Worm (Caenorhabditis elegans) whole organism, L1 larva: Measurements from ENCODE around the gene bcs-1.
A peak's percentile ranks its signal among the peaks of the same experiment; 100 is the strongest.

Source experiments
- C04F5.9 ChIP-seq: sonication (generic microtip); optimal IDR thresholded peaks from 2 replicates; lab custom pipeline; 2016; ENCODE audit warnings: missing genetic modification characterization, missing compliant biosample characterization
- C16A3.4 ChIP-seq: fragments of 150-350 bp; optimal IDR thresholded peaks from 2 replicates; lab custom pipeline; 2014; ENCODE audit warnings: missing biosample characterization, missing genetic modification characterization
- F16B12.6 ChIP-seq: fragments of 150-350 bp; optimal IDR thresholded peaks from 2 replicates; lab custom pipeline; 2014; ENCODE audit warnings: missing biosample characterization, missing genetic modification characterization
- ama-1 ChIP-seq: fragments of 150-350 bp; optimal IDR thresholded peaks from 2 replicates; lab custom pipeline; 2014
- blmp-1 ChIP-seq: fragments of 150-350 bp; optimal IDR thresholded peaks from 2 replicates; lab custom pipeline; 2014; ENCODE audit warnings: missing biosample characterization, missing genetic modification characterization
- ceh-90 ChIP-seq: sonication (generic microtip); optimal IDR thresholded peaks from 2 replicates; lab custom pipeline; 2016; ENCODE audit warnings: missing genetic modification characterization, missing compliant biosample characterization
- ces-1 ChIP-seq: fragments of 150-350 bp; optimal IDR thresholded peaks from 2 replicates; lab custom pipeline; 2014; ENCODE audit warnings: missing biosample characterization, missing genetic modification reagents, missing genetic modification characterization
- dpl-1 ChIP-seq, 3 experiments: fragments of 150-350 bp in 2 of 3; sonication (generic microtip) in 1 of 3; optimal IDR thresholded peaks; 2 replicates each; lab custom pipeline; 2014 to 2017; ENCODE audit warnings: missing biosample characterization in 3 of 3, missing genetic modification characterization in 3 of 3, missing genetic modification reagents in 3 of 3
- efl-1 ChIP-seq, 4 experiments: fragments of 150-350 bp; optimal IDR thresholded peaks in 3 of 4; peaks in 1 of 4; 1 replicate in 1 of 4; 2 replicates in 3 of 4; lab custom pipeline; 2014; ENCODE audit warnings: missing biosample characterization in 2 of 4, missing genetic modification characterization in 2 of 4, missing genetic modification reagents in 2 of 4
- elt-2 ChIP-seq: sonication (generic microtip); optimal IDR thresholded peaks from 2 replicates; lab custom pipeline; 2016; ENCODE audit warnings: missing genetic modification characterization, mild to moderate bottlenecking, inconsistent platforms, missing compliant biosample characterization, missing genetic modification reagents
- ets-5 ChIP-seq: fragments of 200-800 bp; sonication (Bioruptor generic); IDR thresholded peaks from 2 replicates; pipeline ENCODE4 v1.3.6; 2022; ENCODE audit warnings: missing genetic modification characterization, missing compliant biosample characterization
- fkh-4 ChIP-seq: sonication (generic microtip); optimal IDR thresholded peaks from 2 replicates; lab custom pipeline; 2016; ENCODE audit warnings: missing compliant biosample characterization, missing genetic modification characterization, borderline replicate concordance
- fkh-8 ChIP-seq: sonication (generic microtip); optimal IDR thresholded peaks from 2 replicates; lab custom pipeline; 2016; ENCODE audit warnings: mild to moderate bottlenecking, missing genetic modification characterization, missing compliant biosample characterization
- hlh-4 ChIP-seq: sonication (generic microtip); optimal IDR thresholded peaks from 2 replicates; lab custom pipeline; 2016; ENCODE audit warnings: mild to moderate bottlenecking, missing genetic modification characterization, missing compliant biosample characterization
- irx-1 ChIP-seq: sonication (generic microtip); optimal IDR thresholded peaks from 2 replicates; lab custom pipeline; 2016; ENCODE audit warnings: missing genetic modification characterization, missing compliant biosample characterization
- jun-1 ChIP-seq: fragments of 150-350 bp; optimal IDR thresholded peaks from 2 replicates; lab custom pipeline; 2014; ENCODE audit warnings: missing biosample characterization, missing genetic modification reagents, missing genetic modification characterization
- lin-13 ChIP-seq: fragments of 150-350 bp; optimal IDR thresholded peaks from 2 replicates; lab custom pipeline; 2014; ENCODE audit warnings: missing biosample characterization, missing genetic modification reagents, missing genetic modification characterization
- lin-35 ChIP-seq, 2 experiments: fragments of 150-350 bp; optimal IDR thresholded peaks; 2 replicates each; lab custom pipeline; 2014; ENCODE audit warnings: missing biosample characterization in 2 of 2, missing genetic modification characterization in 2 of 2, missing genetic modification reagents in 2 of 2
- lsy-2 ChIP-seq, 2 experiments: fragments of 150-350 bp; optimal IDR thresholded peaks; 2 replicates each; lab custom pipeline; 2014; ENCODE audit warnings: missing biosample characterization in 2 of 2, missing genetic modification characterization in 2 of 2
- mab-9 ChIP-seq: fragments of 200-800 bp; sonication (Bioruptor generic); IDR thresholded peaks from 2 replicates; pipeline ENCODE4 v1.3.6; 2022; ENCODE audit warnings: missing genetic modification reagents, missing genetic modification characterization, missing compliant biosample characterization
- nhr-19 ChIP-seq: fragments of 200-800 bp; sonication (Bioruptor generic); conservative IDR thresholded peaks from 2 replicates; pipeline ENCODE4 v1.3.6; 2022; ENCODE audit warnings: missing genetic modification characterization, missing compliant biosample characterization
- nhr-71 ChIP-seq: sonication (generic microtip); optimal IDR thresholded peaks from 2 replicates; lab custom pipeline; 2016; ENCODE audit warnings: mild to moderate bottlenecking, missing genetic modification characterization, moderate library complexity, missing compliant biosample characterization
- nhr-77 ChIP-seq: fragments of 150-350 bp; optimal IDR thresholded peaks from 2 replicates; lab custom pipeline; 2014; ENCODE audit warnings: missing biosample characterization, missing genetic modification characterization
- nhr-85 ChIP-seq: sonication (generic microtip); peaks from one replicate; lab custom pipeline; 2016; ENCODE audit warnings: missing genetic modification characterization, inconsistent platforms, missing compliant biosample characterization
- nhr-90 ChIP-seq: sonication (generic microtip); optimal IDR thresholded peaks from 2 replicates; lab custom pipeline; 2016; ENCODE audit warnings: mild to moderate bottlenecking, missing genetic modification characterization, missing compliant biosample characterization; ENCODE audit not compliant: poor library complexity
- pqm-1 ChIP-seq: sonication (generic microtip); optimal IDR thresholded peaks from 3 replicates; lab custom pipeline; 2017; ENCODE audit warnings: missing biosample characterization, missing genetic modification characterization
- skn-1 ChIP-seq: fragments of 150-350 bp; optimal IDR thresholded peaks from 2 replicates; lab custom pipeline; 2014; ENCODE audit warnings: missing biosample characterization, missing genetic modification characterization
- snu-23 ChIP-seq: sonication (generic microtip); optimal IDR thresholded peaks from 2 replicates; lab custom pipeline; 2016; ENCODE audit warnings: missing genetic modification characterization, missing compliant biosample characterization
- tbx-2 ChIP-seq: sonication (generic microtip); optimal IDR thresholded peaks from 2 replicates; lab custom pipeline; 2016; ENCODE audit warnings: missing genetic modification characterization, missing compliant biosample characterization
- tlp-1 ChIP-seq: fragments of 150-350 bp; optimal IDR thresholded peaks from 2 replicates; lab custom pipeline; 2014; ENCODE audit warnings: missing biosample characterization, missing genetic modification characterization
- xbp-1 ChIP-seq: sonication (generic microtip); optimal IDR thresholded peaks from 2 replicates; lab custom pipeline; 2016; ENCODE audit warnings: missing genetic modification characterization, missing compliant biosample characterization
- zag-1 ChIP-seq: fragments of 150-350 bp; optimal IDR thresholded peaks from 2 replicates; lab custom pipeline; 2014; ENCODE audit warnings: missing biosample characterization, missing genetic modification characterization
- zip-4 ChIP-seq: fragments of 200-800 bp; sonication (Bioruptor generic); optimal IDR thresholded peaks from 2 replicates; lab custom pipeline; 2018; ENCODE audit warnings: mild to moderate bottlenecking, missing genetic modification characterization, moderate library complexity, missing compliant biosample characterization

bcs-1 gene

ce11 chrII:8561227-8561626 is 9.7 kb upstream of the bcs-1 start, which contains the start of gene iff-2 (continued):
- TF ChIP-seq nhr-77: peak; percentile 100

- TF ChIP-seq ceh-90 (tag; lab: Kevin White, UChicago) (no peak), ces-1 (GFP tag; lab: Kevin White, UChicago) (no peak), nhr-85 (tag; lab: Kevin White, UChicago) (peak; percentile 25)
Observed at ce11 chrII:8562002-8562401, 8.9 kb upstream of the bcs-1 start, which contains the start of gene F54C9.14. Gene F54C9.14, plus strand, starts transcription at chrII:8562302.

ce11 chrII:8566039-8566438 is 4.8 kb upstream of the bcs-1 start, which contains the start of gene stc-1:
Gene stc-1, minus strand, starts transcription at chrII:8566139.
- no peak for TF ChIP-seq hlh-4
- TF ChIP-seq tbx-2 (tag; lab: Kevin White, UChicago): no peak
- TF ChIP-seq ama-1 (lab: Kevin White, UChicago): peak; percentile 23
- TF ChIP-seq lsy-2 (tag; optimal IDR thresholded peaks at IDR 0.05; lab: Kevin White, UChicago): peak; percentile 6 to 69
- peak; percentile 78 for TF ChIP-seq xbp-1 (tag; lab: Kevin White, UChicago)
- peak; percentile 7 for TF ChIP-seq nhr-90 (tag; lab: Kevin White, UChicago)
- peak; percentile 18 for TF ChIP-seq snu-23 (GFP tag; lab: Kevin White, UChicago)
- peak in 1 of 2 experiments; percentile 82 for TF ChIP-seq efl-1 (optimal IDR thresholded peaks at IDR 0.05; lab: Kevin White, UChicago)
- peak; percentile 86 to 98 for TF ChIP-seq efl-1 (GFP tag; optimal IDR thresholded peaks at IDR 0.05 in 1 of 2; lab: Kevin White, UChicago)
- no peak for TF ChIP-seq zip-4
- no peak for TF ChIP-seq fkh-4 (tag; lab: Kevin White, UChicago)
- TF ChIP-seq F16B12.6 (tag; lab: Kevin White, UChicago): peak; percentile 26
- TF ChIP-seq blmp-1 (tag; lab: Kevin White, UChicago): peak; percentile 34
- peak; percentile 30 for TF ChIP-seq skn-1 (tag; lab: Kevin White, UChicago)
- no peak for TF ChIP-seq C04F5.9 (tag; lab: Kevin White, UChicago)
- peak; percentile 27 for TF ChIP-seq lin-13
- TF ChIP-seq nhr-71: peak; percentile 29
- TF ChIP-seq fkh-8: no peak
- TF ChIP-seq elt-2 (tag; lab: Kevin White, UChicago): peak; percentile 30
- no peak for TF ChIP-seq zag-1 (tag; lab: Kevin White, UChicago)
- no peak for TF ChIP-seq C16A3.4 (tag; lab: Kevin White, UChicago)
- no peak for TF ChIP-seq irx-1 (tag; lab: Kevin White, UChicago)
- peak; percentile 35 for TF ChIP-seq nhr-85 (tag; lab: Kevin White, UChicago)
- TF ChIP-seq lin-35 (GFP tag; optimal IDR thresholded peaks at IDR 0.05; lab: Kevin White, UChicago): peak; percentile 67 to 94
- no peak for TF ChIP-seq nhr-19
- no peak for TF ChIP-seq nhr-77
- no peak for TF ChIP-seq ets-5 (GFP tag; lab: Robert Waterston, UW)
- peak; percentile 65 to 86 (median 79) for TF ChIP-seq dpl-1 (GFP tag; optimal IDR thresholded peaks at IDR 0.05; lab: Kevin White, UChicago)

ce11 chrII:8566806-8567266 is 4.0 kb upstream of the bcs-1 start, which contains the start of gene F54C9.3:
Gene F54C9.3, minus strand, starts transcription at chrII:8566856.
- TF ChIP-seq ama-1 (lab: Kevin White, UChicago) (peak; percentile 1), pqm-1 (tag; lab: Kevin White, UChicago) (peak; percentile 57), tlp-1 (peak; percentile 16), lsy-2 (tag; optimal IDR thresholded peaks at IDR 0.05; lab: Kevin White, UChicago) (peak in 1 of 2 experiments; percentile 13), fkh-8 (no peak), mab-9 (GFP tag; lab: Robert Waterston, UW) (no peak), dpl-1 (GFP tag; optimal IDR thresholded peaks at IDR 0.05; lab: Kevin White, UChicago) (peak in 1 of 3 experiments; percentile 27), lin-35 (GFP tag; optimal IDR thresholded peaks at IDR 0.05; lab: Kevin White, UChicago) (peak in 1 of 2 experiments; percentile 54), jun-1 (peak; percentile 30), efl-1 (optimal IDR thresholded peaks at IDR 0.05; lab: Kevin White, UChicago) (no peak), efl-1 (GFP tag; optimal IDR thresholded peaks at IDR 0.05 in 1 of 2; lab: Kevin White, UChicago) (peak in 1 of 2 experiments; percentile 92), elt-2 (tag; lab: Kevin White, UChicago) (peak; percentile 85)
